Worm (Caenorhabditis elegans) whole organism, L2 larva: Measurements from ENCODE around the gene srw-26.

Source experiments
- ZK546.5 ChIP-seq: sonication (generic microtip); optimal IDR thresholded peaks from 2 replicates; lab custom pipeline; 2017; ENCODE audit warnings: missing biosample characterization, missing genetic modification characterization
- elt-1 ChIP-seq: fragments of 150-350 bp; optimal IDR thresholded peaks from 2 replicates; lab custom pipeline; 2014; ENCODE audit warnings: missing biosample characterization, missing genetic modification characterization
- elt-3 ChIP-seq: sonication (generic microtip); optimal IDR thresholded peaks from 2 replicates; lab custom pipeline; 2017; ENCODE audit warnings: missing biosample characterization, missing genetic modification characterization
- nhr-11 ChIP-seq: fragments of 150-350 bp; optimal IDR thresholded peaks from 2 replicates; lab custom pipeline; 2014; ENCODE audit warnings: missing biosample characterization, missing genetic modification characterization
- skn-1 ChIP-seq: sonication (generic microtip); optimal IDR thresholded peaks from 2 replicates; lab custom pipeline; 2017; ENCODE audit warnings: missing biosample characterization, missing genetic modification characterization

DNA sequence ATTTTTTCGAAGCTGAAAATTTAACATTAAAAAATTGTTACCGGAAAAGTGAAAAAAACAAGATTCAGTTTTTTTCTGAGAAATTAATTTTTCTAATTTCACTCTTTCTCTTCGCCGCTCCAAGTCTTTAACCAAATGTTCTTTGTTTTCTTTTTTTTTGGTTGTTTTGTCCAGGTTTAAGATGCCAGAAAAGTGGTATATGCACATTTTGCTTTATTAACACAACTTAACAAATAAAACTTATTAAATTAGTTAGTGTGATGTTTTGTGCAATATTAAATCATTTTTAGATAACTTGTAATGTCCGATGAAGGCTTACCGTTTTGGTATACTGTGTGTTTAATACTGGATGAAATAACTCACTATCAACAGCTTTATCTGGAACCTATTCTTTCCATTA, 10.8 kb upstream of the srw-26 start, which contains the start of gene srw-53:
- TF ChIP-seq skn-1 (tag; lab: Kevin White, UChicago) (no peak), elt-3 (tag; lab: Kevin White, UChicago) (no peak), ZK546.5 (tag; lab: Kevin White, UChicago) (no peak), elt-1 (tag; lab: Kevin White, UChicago) (no peak), nhr-11 (tag; lab: Kevin White, UChicago) (no peak)
